Worm (Caenorhabditis elegans): Measurements from ENCODE around the gene mltn-7.

- TF ChIP-seq mes-4 (tag; optimal IDR thresholded peaks at IDR 0.05) (no peak), lir-1 (GFP tag; conservative IDR thresholded peaks at IDR 0.05) (no peak)
These were observed 15.4 kb downstream of the mltn-7 start, which contains the start of gene lipl-5 for ce11 chrV:385488-385887.
